Worm (Caenorhabditis elegans) whole organism, L1 larva: ENCODE results near the gene ZK1321.1.

Source experiments
- fos-1 ChIP-seq: fragments of 150-350 bp; optimal IDR thresholded peaks from 2 replicates; lab custom pipeline; 2014; ENCODE audit warnings: missing biosample characterization, missing genetic modification characterization
- lin-13 ChIP-seq: fragments of 150-350 bp; optimal IDR thresholded peaks from 2 replicates; lab custom pipeline; 2014; ENCODE audit warnings: missing biosample characterization, missing genetic modification reagents, missing genetic modification characterization
- lin-39 ChIP-seq: fragments of 150-350 bp; optimal IDR thresholded peaks from 2 replicates; lab custom pipeline; 2014; ENCODE audit warnings: missing biosample characterization, missing genetic modification reagents, missing genetic modification characterization
- skn-1 ChIP-seq: fragments of 150-350 bp; optimal IDR thresholded peaks from 2 replicates; lab custom pipeline; 2014; ENCODE audit warnings: missing biosample characterization, missing genetic modification characterization

ce11 chrII:9793197-9793596 lies 39.4 kb downstream of the ZK1321.1 start, which contains the start of gene cyp-13A3:
- TF ChIP-seq lin-39 (no peak), skn-1 (no peak), fos-1 (no peak), lin-13 (no peak)
